Worm (Caenorhabditis elegans) whole organism, young adult: Measurements from ENCODE around the gene fbxa-206.

ENCODE experiments used
- B0336.3 ChIP-seq: fragments of 200-800 bp; sonication (Bioruptor generic); IDR thresholded peaks from 2 replicates; pipeline ENCODE4 v1.3.6; 2022; ENCODE audit warnings: missing genetic modification characterization, missing compliant biosample characterization
- D2030.7 ChIP-seq: fragments of 200-800 bp; sonication (Bioruptor generic); IDR thresholded peaks from 2 replicates; pipeline ENCODE4 v1.3.6; 2022; ENCODE audit warnings: missing genetic modification reagents, missing genetic modification characterization, missing compliant biosample characterization
- F23B12.7 ChIP-seq: sonication (generic microtip); optimal IDR thresholded peaks from 2 replicates; lab custom pipeline; 2017; ENCODE audit warnings: missing genetic modification characterization, mild to moderate bottlenecking, missing compliant biosample characterization, antibody characterized with exemption, moderate library complexity; ENCODE audit not compliant: insufficient read depth
- F37B4.10 ChIP-seq: fragments of 200-800 bp; sonication (Bioruptor generic); IDR thresholded peaks from 2 replicates; pipeline ENCODE4 v1.3.6; 2022; ENCODE audit warnings: missing genetic modification characterization, missing compliant biosample characterization
- F57C9.4 ChIP-seq: sonication (generic microtip); optimal IDR thresholded peaks from 2 replicates; lab custom pipeline; 2017; ENCODE audit warnings: mild to moderate bottlenecking, missing genetic modification characterization, missing compliant biosample characterization
- K11D2.4 ChIP-seq: fragments of 200-800 bp; sonication (Bioruptor generic); IDR thresholded peaks from 2 replicates; pipeline ENCODE4 v1.3.6; 2022; ENCODE audit warnings: missing genetic modification reagents, missing genetic modification characterization, missing compliant biosample characterization
- Y53G8AR.9 ChIP-seq: fragments of 200-800 bp; sonication (Bioruptor generic); conservative IDR thresholded peaks from 2 replicates; pipeline ENCODE4 v1.3.6; 2022; ENCODE audit warnings: missing genetic modification reagents, missing genetic modification characterization, missing compliant biosample characterization
- Y56A3A.18 ChIP-seq: fragments of 200-800 bp; sonication (Bioruptor generic); IDR thresholded peaks from 2 replicates; pipeline ENCODE4 v1.3.6; 2022; ENCODE audit warnings: missing genetic modification reagents, missing genetic modification characterization, missing compliant biosample characterization
- ama-1 ChIP-seq, 3 experiments: fragments of 150-350 bp in 1 of 3; sonication (generic microtip) in 2 of 3; optimal IDR thresholded peaks; 2 replicates each; lab custom pipeline; 2014 to 2018; ENCODE audit warnings: missing biosample characterization in 2 of 3, missing genetic modification characterization in 2 of 3, missing genetic modification reagents in 2 of 3
- aptf-2 ChIP-seq: fragments of 200-800 bp; sonication (Bioruptor generic); conservative IDR thresholded peaks from 2 replicates; pipeline ENCODE4 v1.3.6; 2022; ENCODE audit warnings: missing genetic modification reagents, missing genetic modification characterization, missing compliant biosample characterization
- aptf-3 ChIP-seq: fragments of 200-800 bp; sonication (Bioruptor generic); IDR thresholded peaks from 2 replicates; pipeline ENCODE4 v1.3.6; 2022; ENCODE audit warnings: missing genetic modification characterization, missing compliant biosample characterization
- attf-5 ChIP-seq: fragments of 200-800 bp; sonication (Bioruptor generic); optimal IDR thresholded peaks from 2 replicates; lab custom pipeline; 2018; ENCODE audit warnings: mild to moderate bottlenecking, missing genetic modification characterization, missing compliant biosample characterization
- bed-1 ChIP-seq: fragments of 200-800 bp; sonication (Bioruptor generic); IDR thresholded peaks from 2 replicates; pipeline ENCODE4 v1.3.6; 2022; ENCODE audit warnings: missing genetic modification reagents, missing genetic modification characterization, missing compliant biosample characterization
- ccch-3 ChIP-seq: fragments of 200-800 bp; sonication (Bioruptor generic); optimal IDR thresholded peaks from 2 replicates; lab custom pipeline; 2018; ENCODE audit warnings: mild to moderate bottlenecking, missing genetic modification characterization, missing compliant biosample characterization
- egl-18 ChIP-seq: fragments of 200-800 bp; sonication (Bioruptor generic); IDR thresholded peaks from 2 replicates; pipeline ENCODE4 v1.3.6; 2022; ENCODE audit warnings: missing genetic modification reagents, missing genetic modification characterization, missing compliant biosample characterization
- ets-4 ChIP-seq: fragments of 200-800 bp; sonication (Bioruptor generic); optimal IDR thresholded peaks from 2 replicates; lab custom pipeline; 2018; ENCODE audit warnings: mild to moderate bottlenecking, missing genetic modification characterization, missing compliant biosample characterization
- him-1 ChIP-seq: sonication (generic microtip); optimal IDR thresholded peaks from 2 replicates; lab custom pipeline; 2016; ENCODE audit warnings: missing genotype, missing genetic modification reagents, missing genetic modification characterization, missing compliant biosample characterization
- lag-1 ChIP-seq: fragments of 200-800 bp; sonication (Bioruptor generic); IDR thresholded peaks from 2 replicates; pipeline ENCODE4 v1.3.6; 2022; ENCODE audit warnings: missing genetic modification reagents, missing genetic modification characterization, missing compliant biosample characterization
- lin-26 ChIP-seq: fragments of 200-800 bp; sonication (Bioruptor generic); IDR thresholded peaks from 2 replicates; pipeline ENCODE4 v1.3.6; 2022; ENCODE audit warnings: missing genetic modification reagents, missing genetic modification characterization, missing compliant biosample characterization
- lin-54 ChIP-seq: fragments of 200-800 bp; sonication (Bioruptor generic); optimal IDR thresholded peaks from 2 replicates; lab custom pipeline; 2018; ENCODE audit warnings: mild to moderate bottlenecking, missing genetic modification characterization, missing compliant biosample characterization
- lir-1 ChIP-seq: fragments of 200-800 bp; sonication (Bioruptor generic); conservative IDR thresholded peaks from 2 replicates; pipeline ENCODE4 v1.3.6; 2022; ENCODE audit warnings: missing genetic modification reagents, missing genetic modification characterization, missing compliant biosample characterization
- lsl-1 ChIP-seq: fragments of 200-800 bp; sonication (Bioruptor generic); optimal IDR thresholded peaks from 2 replicates; lab custom pipeline; 2018; ENCODE audit warnings: mild to moderate bottlenecking, missing genetic modification characterization, moderate library complexity, missing compliant biosample characterization
- lsy-27 ChIP-seq: sonication (generic microtip); optimal IDR thresholded peaks from 2 replicates; lab custom pipeline; 2017; ENCODE audit warnings: missing genetic modification characterization, mild to moderate bottlenecking, missing compliant biosample characterization, antibody characterized with exemption, missing genotype, borderline replicate concordance; ENCODE audit not compliant: insufficient read depth
- madf-10 ChIP-seq: sonication (generic microtip); optimal IDR thresholded peaks from 2 replicates; lab custom pipeline; 2016; ENCODE audit warnings: mild to moderate bottlenecking, missing genetic modification characterization, missing compliant biosample characterization
- madf-6 ChIP-seq: fragments of 200-800 bp; sonication (Bioruptor generic); IDR thresholded peaks from 2 replicates; pipeline ENCODE4 v1.3.6; 2022; ENCODE audit warnings: missing genetic modification reagents, missing genetic modification characterization, missing compliant biosample characterization
- mel-28 ChIP-seq: sonication (generic microtip); optimal IDR thresholded peaks from 2 replicates; lab custom pipeline; 2016; ENCODE audit warnings: borderline replicate concordance, mild to moderate bottlenecking, missing genetic modification characterization, missing compliant biosample characterization
- nfya-1 ChIP-seq: sonication (generic microtip); optimal IDR thresholded peaks from 2 replicates; lab custom pipeline; 2017; ENCODE audit warnings: antibody characterized with exemption, missing compliant biosample characterization, missing genetic modification characterization, borderline replicate concordance; ENCODE audit not compliant: insufficient read depth
- nhr-120 ChIP-seq: fragments of 200-800 bp; sonication (Bioruptor generic); IDR thresholded peaks from 2 replicates; pipeline ENCODE4 v1.3.6; 2022; ENCODE audit warnings: missing genetic modification characterization, missing compliant biosample characterization
- nhr-90 ChIP-seq: sonication (generic microtip); optimal IDR thresholded peaks from 2 replicates; lab custom pipeline; 2016; ENCODE audit warnings: missing genotype, mild to moderate bottlenecking, missing genetic modification characterization, missing compliant biosample characterization
- pbrm-1 ChIP-seq: fragments of 200-800 bp; sonication (Bioruptor generic); IDR thresholded peaks from 2 replicates; pipeline ENCODE4 v1.3.6; 2022; ENCODE audit warnings: missing genetic modification reagents, missing genetic modification characterization, missing compliant biosample characterization
- pha-4 ChIP-seq: fragments of 150-350 bp; sonication (generic microtip); optimal IDR thresholded peaks from 2 replicates; lab custom pipeline; 2014; ENCODE audit warnings: missing biosample characterization, missing genetic modification reagents, missing genetic modification characterization
- rec-8 ChIP-seq, 2 experiments: sonication (generic microtip); optimal IDR thresholded peaks; 2 replicates each; lab custom pipeline; 2016; ENCODE audit warnings: mild to moderate bottlenecking in 2 of 2, missing genetic modification characterization in 2 of 2, missing genetic modification reagents in 2 of 2, missing genotype in 2 of 2, missing biosample characterization in 1 of 2, missing compliant biosample characterization in 1 of 2, moderate library complexity in 1 of 2
- rpc-1 ChIP-seq, 2 experiments: fragments of 150-350 bp in 1 of 2; sonication (generic microtip) in 1 of 2; optimal IDR thresholded peaks; 2 replicates each; lab custom pipeline; 2014 to 2018; ENCODE audit warnings: missing biosample characterization in 1 of 2, missing genetic modification characterization in 1 of 2, missing genetic modification reagents in 1 of 2, missing genotype in 1 of 2
- sea-2 ChIP-seq: fragments of 200-800 bp; sonication (Bioruptor generic); IDR thresholded peaks from 2 replicates; pipeline ENCODE4 v1.3.6; 2022; ENCODE audit warnings: missing genetic modification characterization, missing compliant biosample characterization
- snpc-1.3 ChIP-seq: sonication (generic microtip); optimal IDR thresholded peaks from 2 replicates; lab custom pipeline; 2017; ENCODE audit warnings: missing genetic modification characterization, mild to moderate bottlenecking, missing compliant biosample characterization, antibody characterized with exemption, moderate library complexity, missing genotype, missing genetic modification reagents; ENCODE audit not compliant: insufficient read depth
- tbp1 ChIP-seq: fragments of 200-800 bp; sonication (Bioruptor generic); optimal IDR thresholded peaks from 2 replicates; lab custom pipeline; 2018; ENCODE audit warnings: mild to moderate bottlenecking, missing genetic modification characterization, missing compliant biosample characterization
- unc-62 ChIP-seq: fragments of 150-350 bp; optimal IDR thresholded peaks from 2 replicates; lab custom pipeline; 2014; ENCODE audit warnings: missing biosample characterization, missing genetic modification reagents, missing genetic modification characterization
- zfh-2 ChIP-seq: fragments of 200-800 bp; sonication (Bioruptor generic); conservative IDR thresholded peaks from 2 replicates; pipeline ENCODE4 v1.3.6; 2022; ENCODE audit warnings: missing genetic modification reagents, missing genetic modification characterization, missing compliant biosample characterization
- ztf-18 ChIP-seq: sonication (generic microtip); optimal IDR thresholded peaks from 2 replicates; lab custom pipeline; 2016; ENCODE audit warnings: missing genotype, mild to moderate bottlenecking, missing genetic modification characterization, missing compliant biosample characterization
- ztf-22 ChIP-seq: fragments of 200-800 bp; sonication (Bioruptor generic); optimal IDR thresholded peaks from 2 replicates; lab custom pipeline; 2018; ENCODE audit warnings: mild to moderate bottlenecking, missing genetic modification characterization, moderate library complexity, missing compliant biosample characterization
- ztf-25 ChIP-seq: fragments of 200-800 bp; sonication (Bioruptor generic); IDR thresholded peaks from 2 replicates; pipeline ENCODE4 v1.3.6; 2022; ENCODE audit warnings: missing genetic modification reagents, missing genetic modification characterization, missing compliant biosample characterization
- ztf-3 ChIP-seq: fragments of 200-800 bp; sonication (Bioruptor generic); optimal IDR thresholded peaks from 2 replicates; lab custom pipeline; 2018; ENCODE audit warnings: mild to moderate bottlenecking, missing genetic modification characterization, missing compliant biosample characterization
- ztf-6 ChIP-seq: fragments of 200-800 bp; sonication (Bioruptor generic); IDR thresholded peaks from 2 replicates; pipeline ENCODE4 v1.3.6; 2022; ENCODE audit warnings: missing genetic modification reagents, missing genetic modification characterization, missing compliant biosample characterization

The fbxa-206 gene

DNA sequence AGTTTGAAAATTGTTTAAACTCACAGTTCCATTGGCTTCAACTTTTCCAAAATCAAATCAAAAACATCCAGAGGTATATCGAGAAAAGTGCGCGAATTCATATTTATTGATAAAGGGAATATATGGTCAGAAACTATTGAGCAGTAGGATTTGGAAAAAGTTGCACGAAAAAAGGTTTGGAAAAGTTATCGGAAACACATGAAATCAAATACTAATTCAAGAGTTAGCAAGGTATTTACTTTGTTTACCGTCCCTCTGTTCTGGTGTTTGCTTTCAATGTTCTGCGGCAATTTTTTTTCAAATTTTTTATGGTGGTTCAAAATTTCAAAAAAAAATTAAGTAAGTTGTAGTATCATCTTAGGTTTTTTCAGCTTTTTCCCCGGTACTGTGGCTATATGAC lies 18.9 kb downstream of the fbxa-206 start, which contains the start of gene fbxa-45:
Gene fbxa-45, minus strand, starts transcription at position 101 of the 400 bp plus-strand sequence.
- no peak for TF ChIP-seq lag-1
- 0 out of 2 replicates have a peak, but pooled peaks have one; percentile 26 for TF ChIP-seq egl-18 (GFP tag; lab: Robert Waterston, UW)
- no peak for TF ChIP-seq zfh-2 (GFP tag; lab: Robert Waterston, UW)

ce11 chrV:16893440-16893839 lies 24.8 kb downstream of the fbxa-206 start, which contains the start of gene F09C6.15:
F09C6.15 (plus strand) TSS chrV:16893740.
- TF ChIP-seq attf-5 (no peak), ets-4 (GFP tag; lab: Kevin White, UChicago) (no peak), Y53G8AR.9 (no peak), Y56A3A.18 (GFP tag; lab: Robert Waterston, UW) (no peak), D2030.7 (no peak), him-1 (tag; lab: Kevin White, UChicago) (no peak), ama-1 (optimal IDR thresholded peaks at IDR 0.05; lab: Kevin White, UChicago) (no peak), ama-1 (GFP tag; optimal IDR thresholded peaks at IDR 0.05; lab: Kevin White, UChicago) (no peak), K11D2.4 (no peak), lsl-1 (no peak), ztf-25 (GFP tag; lab: Robert Waterston, UW) (no peak)

DNA sequence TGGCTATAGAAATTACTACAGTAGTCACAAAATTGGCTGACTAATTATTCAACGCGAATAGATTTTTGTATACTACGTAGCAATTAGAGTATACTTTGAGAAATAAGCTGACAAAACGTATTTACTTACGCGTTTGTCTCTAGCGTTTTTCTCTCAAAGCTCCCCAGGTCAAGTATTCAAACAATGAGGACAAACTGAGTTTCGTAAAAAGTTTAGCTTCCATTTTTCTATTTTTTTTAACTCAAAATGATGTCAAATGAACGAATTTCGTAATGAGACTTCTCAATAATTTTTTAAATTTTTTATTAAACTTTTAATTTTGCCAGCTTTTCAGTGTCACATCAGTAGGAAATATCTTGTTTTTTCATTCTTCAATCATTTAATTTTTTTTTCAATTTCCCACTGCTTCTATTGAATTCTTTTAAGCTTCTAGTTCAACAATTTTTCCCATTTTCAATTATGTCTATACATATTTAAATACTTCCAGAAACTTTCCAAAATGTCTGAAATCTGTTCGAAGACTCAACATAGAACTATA lies 29.4 kb downstream of the fbxa-206 start, which contains the start of the genes ifas-2 and fbxa-44:
Gene ifas-2, minus strand, starts transcription at position 101 of the 538 bp plus-strand sequence.
Gene fbxa-44, plus strand, starts transcription at position 488 of the 538 bp plus-strand sequence.
- TF ChIP-seq tbp1 (no peak), lin-54 (GFP tag; lab: Kevin White, UChicago) (no peak), pbrm-1 (GFP tag; lab: Robert Waterston, UW) (no peak), B0336.3 (no peak), lsy-27 (tag; lab: Kevin White, UChicago) (no peak), madf-10 (tag; lab: Kevin White, UChicago) (no peak), F37B4.10 (no peak), ccch-3 (GFP tag; lab: Kevin White, UChicago) (no peak), mel-28 (tag; lab: Kevin White, UChicago) (no peak), ztf-18 (tag; lab: Kevin White, UChicago) (no peak), F57C9.4 (tag; lab: Kevin White, UChicago) (no peak), unc-62 (GFP tag; lab: Kevin White, UChicago) (no peak), nhr-90 (tag; lab: Kevin White, UChicago) (no peak), nhr-120 (GFP tag; lab: Robert Waterston, UW) (no peak), K11D2.4 (no peak), aptf-2 (GFP tag; lab: Robert Waterston, UW) (no peak)

ce11 chrV:16884744-16885143 lies 33.5 kb downstream of the fbxa-206 start, which contains the start of gene F09C6.13:
F09C6.13 (plus strand) TSS chrV:16885044.
- no peak for TF ChIP-seq snpc-1.3 (tag; lab: Kevin White, UChicago)
- TF ChIP-seq lir-1: no peak
- TF ChIP-seq ztf-6 (GFP tag; lab: Robert Waterston, UW): no peak
- no peak for TF ChIP-seq lin-26 (GFP tag; lab: Robert Waterston, UW)
- no peak for TF ChIP-seq ztf-18 (tag; lab: Kevin White, UChicago)
- TF ChIP-seq aptf-3 (GFP tag; lab: Robert Waterston, UW): no peak
- TF ChIP-seq nfya-1: no peak
- TF ChIP-seq rec-8 (tag; optimal IDR thresholded peaks at IDR 0.05; lab: Kevin White, UChicago): no peak
- no peak for TF ChIP-seq bed-1 (GFP tag; lab: Robert Waterston, UW)
- TF ChIP-seq B0336.3: no peak
- TF ChIP-seq ztf-22: no peak
- no peak for TF ChIP-seq rpc-1 (optimal IDR thresholded peaks at IDR 0.05; lab: Kevin White, UChicago)
- no peak for TF ChIP-seq rpc-1 (tag; optimal IDR thresholded peaks at IDR 0.05; lab: Kevin White, UChicago)
- no peak for TF ChIP-seq pha-4
- no peak for TF ChIP-seq aptf-2 (GFP tag; lab: Robert Waterston, UW)
- TF ChIP-seq sea-2: no peak
- no peak for TF ChIP-seq F57C9.4 (tag; lab: Kevin White, UChicago)
- no peak for TF ChIP-seq ztf-3 (GFP tag; lab: Kevin White, UChicago)
- no peak for TF ChIP-seq madf-6
- TF ChIP-seq F23B12.7 (tag; lab: Kevin White, UChicago): no peak
